4 worm cellular contexts compared by ENCODE assay signal in the genomic region with DNA sequence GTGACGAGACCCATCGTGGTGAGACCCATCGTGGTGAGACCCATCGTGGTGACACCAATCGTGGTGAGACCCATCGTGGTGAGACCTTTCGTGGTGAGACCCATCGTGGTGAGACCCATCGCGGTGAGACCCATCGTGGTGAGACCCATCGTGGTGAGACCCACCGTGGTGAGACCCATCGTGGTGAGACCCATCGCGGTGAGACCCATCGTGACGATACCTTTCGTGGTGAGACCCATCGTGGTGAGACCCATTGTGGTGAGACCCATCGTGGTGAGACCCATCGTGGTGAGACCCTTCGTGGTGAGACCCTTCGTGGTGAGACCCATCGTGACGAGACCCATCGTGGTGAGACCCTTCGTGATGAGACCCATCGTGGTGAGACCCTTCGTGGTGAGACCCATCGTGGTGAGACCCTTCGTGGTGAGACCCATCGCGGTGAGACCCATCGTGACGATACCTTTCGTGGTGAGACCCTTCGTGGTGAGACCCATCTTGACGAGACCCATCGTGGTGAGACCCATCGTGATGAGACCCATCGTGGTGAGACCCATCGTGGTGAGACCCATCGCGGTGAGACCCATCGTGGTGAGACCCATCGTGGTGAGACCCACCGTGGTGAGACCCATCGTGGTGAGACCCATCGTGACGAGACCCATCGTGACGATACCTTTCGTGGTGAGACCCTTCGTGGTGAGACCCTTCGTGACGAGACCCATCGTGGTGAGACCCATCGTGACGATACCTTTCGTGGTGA.
A peak's percentile ranks its signal among the peaks of the same experiment; 100 is the strongest.
TF ChIP-seq lines count a peak whose summit lies in the region.

No protein-coding gene starts in this region.

TF ChIP-seq in whole organism, L4 larva, 104 proteins besides CTCF, POLR2A, EP300 and RAD21 (continues in another document):
- TF ChIP-seq mxl-2 (GFP tag; conservative IDR thresholded peaks at IDR 0.05; lab: Robert Waterston, UW) (peak; percentile 50; the same call in 1 of the 2 replicates), ceh-44 (GFP tag; IDR thresholded peaks at IDR 0.05; lab: Robert Waterston, UW) (peak; percentile 63; the same call in 1 of the 2 replicates), mdt-29 (GFP tag; IDR thresholded peaks at IDR 0.05; lab: Robert Waterston, UW) (peak; percentile 55; the same call in 1 of the 2 replicates), D1046.2 (GFP tag; IDR thresholded peaks at IDR 0.05; lab: Robert Waterston, UW) (peak; percentile 77; the same call in 1 of the 2 replicates), F26F4.8 (GFP tag; conservative IDR thresholded peaks at IDR 0.05; lab: Robert Waterston, UW) (peak; percentile 85; the same call in 1 of the 2 replicates), dmd-6 (GFP tag; IDR thresholded peaks at IDR 0.05; lab: Robert Waterston, UW) (peak; percentile 16; the same call in 1 of the 2 replicates), Y75B8A.6 (GFP tag; IDR thresholded peaks at IDR 0.05; lab: Robert Waterston, UW) (peak; percentile 59; the same call in 1 of the 2 replicates), Y48G9A.11 (GFP tag; IDR thresholded peaks at IDR 0.05; lab: Robert Waterston, UW) (peak; percentile 17; the same call in 1 of the 2 replicates), zfp-3 (GFP tag; conservative IDR thresholded peaks at IDR 0.05; lab: Robert Waterston, UW) (0 out of 2 replicates have a peak, but pooled peaks have one; percentile 20), madf-5 (GFP tag; IDR thresholded peaks at IDR 0.05; lab: Robert Waterston, UW) (peak; percentile 81 to 89; a peak in 3 of 4 replicates), Y105C5A.15 (GFP tag; IDR thresholded peaks at IDR 0.05; lab: Robert Waterston, UW) (peak; percentile 77; the same call in 1 of the 2 replicates), set-16 (GFP tag; IDR thresholded peaks at IDR 0.05; lab: Robert Waterston, UW) (peak; percentile 91), snpc-1.2 (GFP tag; IDR thresholded peaks at IDR 0.05; lab: Robert Waterston, UW) (0 out of 2 replicates have a peak, but pooled peaks have one; percentile 36), arid-1 (GFP tag; conservative IDR thresholded peaks at IDR 0.05; lab: Robert Waterston, UW) (peak; percentile 54; the same call in 1 of the 2 replicates), egl-43 (GFP tag; IDR thresholded peaks at IDR 0.05; lab: Robert Waterston, UW) (peak; percentile 75), madf-9 (GFP tag; conservative IDR thresholded peaks at IDR 0.05; lab: Robert Waterston, UW) (peak; percentile 69), lim-7 (GFP tag; IDR thresholded peaks at IDR 0.05; lab: Robert Waterston, UW) (peak; percentile 87)

TF ChIP-seq in whole organism, early embryonic, 17 proteins besides CTCF, POLR2A, EP300 and RAD21:
- peak; percentile 76; the same call in 1 of the 2 replicates for TF ChIP-seq scrt-1 (GFP tag; IDR thresholded peaks at IDR 0.05; lab: Robert Waterston, UW)
- TF ChIP-seq flt-1 (GFP tag; IDR thresholded peaks at IDR 0.05; lab: Robert Waterston, UW), result peak; percentile 64; the same call in 1 of the 2 replicates
- peak; percentile 57 for TF ChIP-seq tbx-37 (GFP tag; conservative IDR thresholded peaks at IDR 0.05; lab: Robert Waterston, UW)

TF ChIP-seq in whole organism, midembryonic, 9 proteins besides CTCF, POLR2A, EP300 and RAD21:
- TF ChIP-seq T22C8.4 (GFP tag; IDR thresholded peaks at IDR 0.05; lab: Robert Waterston, UW) (peak; percentile 75), ref-1 (GFP tag; conservative IDR thresholded peaks at IDR 0.05; lab: Robert Waterston, UW) (peak; percentile 59), ztf-29 (GFP tag; IDR thresholded peaks at IDR 0.05; lab: Robert Waterston, UW) (peak; percentile 23; the same call in 1 of the 2 replicates), klf-2 (GFP tag; conservative IDR thresholded peaks at IDR 0.05; lab: Robert Waterston, UW) (peak; percentile 66), tab-1 (GFP tag; IDR thresholded peaks at IDR 0.05; lab: Robert Waterston, UW) (peak; percentile 81), flt-1 (GFP tag; IDR thresholded peaks at IDR 0.05; lab: Robert Waterston, UW) (peak; percentile 69)

TF ChIP-seq in whole organism, young adult, 124 proteins besides CTCF, POLR2A, EP300 and RAD21:
- TF ChIP-seq cebp-2 (GFP tag; IDR thresholded peaks at IDR 0.05; lab: Robert Waterston, UW) (peak; percentile 84; the same call in 1 of the 2 replicates), ceh-58 (GFP tag; IDR thresholded peaks at IDR 0.05; lab: Robert Waterston, UW) (peak; percentile 98), mcd-1 (GFP tag; IDR thresholded peaks at IDR 0.05; lab: Robert Waterston, UW) (0 out of 2 replicates have a peak, but pooled peaks have one; percentile 10), egl-18 (GFP tag; IDR thresholded peaks at IDR 0.05; lab: Robert Waterston, UW) (peak; percentile 74; the same call in 1 of the 2 replicates), Y95B8A.8 (GFP tag; IDR thresholded peaks at IDR 0.05; lab: Robert Waterston, UW) (0 out of 2 replicates have a peak, but pooled peaks have one; percentile 20), F33H1.4 (GFP tag; IDR thresholded peaks at IDR 0.05; lab: Robert Waterston, UW) (peak; percentile 78), dox-1 (GFP tag; IDR thresholded peaks at IDR 0.05; lab: Robert Waterston, UW) (peak; percentile 51; the same call in 1 of the 2 replicates), ztf-25 (GFP tag; IDR thresholded peaks at IDR 0.05; lab: Robert Waterston, UW) (peak; percentile 64; the same call in 1 of the 2 replicates), attf-6 (GFP tag; IDR thresholded peaks at IDR 0.05; lab: Robert Waterston, UW) (0 out of 2 replicates have a peak, but pooled peaks have one; percentile 27), ceh-91 (GFP tag; IDR thresholded peaks at IDR 0.05; lab: Robert Waterston, UW) (peak; percentile 41; the same call in 1 of the 2 replicates), nfya-2 (GFP tag; IDR thresholded peaks at IDR 0.05; lab: Robert Waterston, UW) (0 out of 2 replicates have a peak, but pooled peaks have one; percentile 74), egrh-3 (GFP tag; IDR thresholded peaks at IDR 0.05; lab: Robert Waterston, UW) (peak; percentile 81; the same call in 1 of the 2 replicates), aptf-3 (GFP tag; IDR thresholded peaks at IDR 0.05; lab: Robert Waterston, UW) (0 out of 2 replicates have a peak, but pooled peaks have one; percentile 75), Y56A3A.18 (GFP tag; IDR thresholded peaks at IDR 0.05; lab: Robert Waterston, UW) (peak; percentile 12; the same call in 1 of the 2 replicates), C06A6.2 (GFP tag; conservative IDR thresholded peaks at IDR 0.05; lab: Robert Waterston, UW) (peak; percentile 46; the same call in 1 of the 2 replicates), hmg-20 (GFP tag; IDR thresholded peaks at IDR 0.05; lab: Robert Waterston, UW) (0 out of 2 replicates have a peak, but pooled peaks have one; percentile 32), madf-6 (GFP tag; IDR thresholded peaks at IDR 0.05; lab: Robert Waterston, UW) (0 out of 2 replicates have a peak, but pooled peaks have one; percentile 18), Y53G8AR.9 (GFP tag; conservative IDR thresholded peaks at IDR 0.05; lab: Robert Waterston, UW) (peak; percentile 85), madf-3 (GFP tag; IDR thresholded peaks at IDR 0.05; lab: Robert Waterston, UW) (peak; percentile 93), K11D2.4 (GFP tag; IDR thresholded peaks at IDR 0.05; lab: Robert Waterston, UW) (0 out of 2 replicates have a peak, but pooled peaks have one; percentile 44), egl-44 (GFP tag; IDR thresholded peaks at IDR 0.05; lab: Robert Waterston, UW) (0 out of 2 replicates have a peak, but pooled peaks have one; percentile 75), lin-26 (GFP tag; IDR thresholded peaks at IDR 0.05; lab: Robert Waterston, UW) (peak; percentile 73), ceh-40 (GFP tag; IDR thresholded peaks at IDR 0.05; lab: Robert Waterston, UW) (peak; percentile 59; the same call in 1 of the 2 replicates), bed-1 (GFP tag; IDR thresholded peaks at IDR 0.05; lab: Robert Waterston, UW) (peak; percentile 88; the same call in 1 of the 2 replicates), aptf-2 (GFP tag; conservative IDR thresholded peaks at IDR 0.05; lab: Robert Waterston, UW) (0 out of 2 replicates have a peak, but pooled peaks have one; percentile 13), lag-1 (GFP tag; IDR thresholded peaks at IDR 0.05; lab: Robert Waterston, UW) (peak; percentile 87; the same call in 1 of the 2 replicates), ztf-6 (GFP tag; IDR thresholded peaks at IDR 0.05; lab: Robert Waterston, UW) (0 out of 2 replicates have a peak, but pooled peaks have one; percentile 54), ztf-28 (GFP tag; IDR thresholded peaks at IDR 0.05; lab: Robert Waterston, UW) (peak; percentile 79), C17E4.6 (GFP tag; IDR thresholded peaks at IDR 0.05; lab: Robert Waterston, UW) (0 out of 2 replicates have a peak, but pooled peaks have one; percentile 22), F39B2.1 (GFP tag; IDR thresholded peaks at IDR 0.05; lab: Robert Waterston, UW) (peak; percentile 78; the same call in 1 of the 2 replicates), let-526 (GFP tag; IDR thresholded peaks at IDR 0.05; lab: Robert Waterston, UW) (0 out of 2 replicates have a peak, but pooled peaks have one; percentile 47), attf-3 (GFP tag; conservative IDR thresholded peaks at IDR 0.05; lab: Robert Waterston, UW) (0 out of 2 replicates have a peak, but pooled peaks have one; percentile 8), hsf-1 (GFP tag; IDR thresholded peaks at IDR 0.05; lab: Robert Waterston, UW) (peak; percentile 73; the same call in 1 of the 2 replicates), madf-8 (GFP tag; conservative IDR thresholded peaks at IDR 0.05; lab: Robert Waterston, UW) (peak; percentile 31), ceh-100 (GFP tag; IDR thresholded peaks at IDR 0.05; lab: Robert Waterston, UW) (0 out of 2 replicates have a peak, but pooled peaks have one; percentile 31)
